Worm (Caenorhabditis elegans) whole organism, young adult: Measurements from ENCODE around the gene ZC513.2.

Experiments used
- F23B12.7 ChIP-seq: sonication (generic microtip); optimal IDR thresholded peaks from 2 replicates; lab custom pipeline; 2017; ENCODE audit warnings: missing genetic modification characterization, mild to moderate bottlenecking, missing compliant biosample characterization, antibody characterized with exemption, moderate library complexity; ENCODE audit not compliant: insufficient read depth
- F55B11.4 ChIP-seq: sonication (generic microtip); optimal IDR thresholded peaks from 2 replicates; lab custom pipeline; 2016; ENCODE audit warnings: missing compliant biosample characterization, missing genetic modification characterization, borderline replicate concordance; ENCODE audit not compliant: insufficient read depth
- F57A8.1 ChIP-seq: fragments of 200-800 bp; sonication (Bioruptor generic); optimal IDR thresholded peaks from 2 replicates; lab custom pipeline; 2018; ENCODE audit warnings: mild to moderate bottlenecking, missing genetic modification characterization, moderate library complexity, missing compliant biosample characterization
- F57C9.4 ChIP-seq: sonication (generic microtip); optimal IDR thresholded peaks from 2 replicates; lab custom pipeline; 2017; ENCODE audit warnings: mild to moderate bottlenecking, missing genetic modification characterization, missing compliant biosample characterization
- K11D2.4 ChIP-seq: fragments of 200-800 bp; sonication (Bioruptor generic); IDR thresholded peaks from 2 replicates; pipeline ENCODE4 v1.3.6; 2022; ENCODE audit warnings: missing genetic modification reagents, missing genetic modification characterization, missing compliant biosample characterization
- Y53F4B.3 ChIP-seq: fragments of 200-800 bp; sonication (Bioruptor generic); IDR thresholded peaks from 2 replicates; pipeline ENCODE4 v1.3.6; 2022; ENCODE audit warnings: missing genetic modification reagents, missing genetic modification characterization, missing compliant biosample characterization
- Y53G8AR.9 ChIP-seq: fragments of 200-800 bp; sonication (Bioruptor generic); conservative IDR thresholded peaks from 2 replicates; pipeline ENCODE4 v1.3.6; 2022; ENCODE audit warnings: missing genetic modification reagents, missing genetic modification characterization, missing compliant biosample characterization
- ZK185.1 ChIP-seq: sonication (generic microtip); optimal IDR thresholded peaks from 2 replicates; lab custom pipeline; 2016; ENCODE audit warnings: mild to moderate bottlenecking, missing genetic modification characterization, missing compliant biosample characterization; ENCODE audit not compliant: poor library complexity, severe bottlenecking
- akir-1 ChIP-seq: fragments of 200-800 bp; sonication (Bioruptor generic); optimal IDR thresholded peaks from 2 replicates; lab custom pipeline; 2018; ENCODE audit warnings: mild to moderate bottlenecking, missing genetic modification characterization, moderate library complexity, missing compliant biosample characterization
- aptf-2 ChIP-seq: fragments of 200-800 bp; sonication (Bioruptor generic); conservative IDR thresholded peaks from 2 replicates; pipeline ENCODE4 v1.3.6; 2022; ENCODE audit warnings: missing genetic modification reagents, missing genetic modification characterization, missing compliant biosample characterization
- bed-1 ChIP-seq: fragments of 200-800 bp; sonication (Bioruptor generic); IDR thresholded peaks from 2 replicates; pipeline ENCODE4 v1.3.6; 2022; ENCODE audit warnings: missing genetic modification reagents, missing genetic modification characterization, missing compliant biosample characterization
- bed-2 ChIP-seq: fragments of 200-800 bp; sonication (Bioruptor generic); IDR thresholded peaks from 2 replicates; pipeline ENCODE4 v1.3.6; 2022; ENCODE audit warnings: missing genetic modification reagents, missing genetic modification characterization, missing compliant biosample characterization
- ccch-3 ChIP-seq: fragments of 200-800 bp; sonication (Bioruptor generic); optimal IDR thresholded peaks from 2 replicates; lab custom pipeline; 2018; ENCODE audit warnings: mild to moderate bottlenecking, missing genetic modification characterization, missing compliant biosample characterization
- cebp-2 ChIP-seq: fragments of 200-800 bp; sonication (Bioruptor generic); IDR thresholded peaks from 2 replicates; pipeline ENCODE4 v1.3.6; 2022; ENCODE audit warnings: missing genetic modification characterization, missing compliant biosample characterization
- ceh-91 ChIP-seq: fragments of 200-800 bp; sonication (Bioruptor generic); IDR thresholded peaks from 2 replicates; pipeline ENCODE4 v1.3.6; 2022; ENCODE audit warnings: missing genetic modification reagents, missing genetic modification characterization, missing compliant biosample characterization
- die-1 ChIP-seq: sonication (generic microtip); optimal IDR thresholded peaks from 2 replicates; lab custom pipeline; 2016; ENCODE audit warnings: missing genotype, mild to moderate bottlenecking, missing genetic modification characterization, missing compliant biosample characterization
- dpl-1 ChIP-seq: fragments of 150-350 bp; optimal IDR thresholded peaks from 2 replicates; lab custom pipeline; 2014; ENCODE audit warnings: missing biosample characterization, missing genetic modification reagents, missing genetic modification characterization
- egrh-3 ChIP-seq: fragments of 200-800 bp; sonication (Bioruptor generic); IDR thresholded peaks from 2 replicates; pipeline ENCODE4 v1.3.6; 2022; ENCODE audit warnings: missing genetic modification reagents, missing genetic modification characterization, missing compliant biosample characterization
- ets-4 ChIP-seq: fragments of 200-800 bp; sonication (Bioruptor generic); optimal IDR thresholded peaks from 2 replicates; lab custom pipeline; 2018; ENCODE audit warnings: mild to moderate bottlenecking, missing genetic modification characterization, missing compliant biosample characterization
- hlh-12 ChIP-seq: sonication (generic microtip); optimal IDR thresholded peaks from 2 replicates; lab custom pipeline; 2016; ENCODE audit warnings: missing genetic modification characterization, missing compliant biosample characterization
- hmg-1.2 ChIP-seq: fragments of 200-800 bp; sonication (Bioruptor generic); IDR thresholded peaks from 2 replicates; pipeline ENCODE4 v1.3.6; 2022; ENCODE audit warnings: missing genetic modification reagents, missing genetic modification characterization, missing compliant biosample characterization
- hmg-20 ChIP-seq: fragments of 200-800 bp; sonication (Bioruptor generic); IDR thresholded peaks from 2 replicates; pipeline ENCODE4 v1.3.6; 2022; ENCODE audit warnings: missing genetic modification reagents, missing genetic modification characterization, missing compliant biosample characterization
- hsf-1 ChIP-seq: fragments of 200-800 bp; sonication (Bioruptor generic); IDR thresholded peaks from 2 replicates; pipeline ENCODE4 v1.3.6; 2022; ENCODE audit warnings: missing genetic modification reagents, missing genetic modification characterization, missing compliant biosample characterization
- let-526 ChIP-seq: fragments of 200-800 bp; sonication (Bioruptor generic); IDR thresholded peaks from 2 replicates; pipeline ENCODE4 v1.3.6; 2022; ENCODE audit warnings: missing genetic modification reagents, missing genetic modification characterization, missing compliant biosample characterization
- lin-54 ChIP-seq: fragments of 200-800 bp; sonication (Bioruptor generic); optimal IDR thresholded peaks from 2 replicates; lab custom pipeline; 2018; ENCODE audit warnings: mild to moderate bottlenecking, missing genetic modification characterization, missing compliant biosample characterization
- madf-6 ChIP-seq: fragments of 200-800 bp; sonication (Bioruptor generic); IDR thresholded peaks from 2 replicates; pipeline ENCODE4 v1.3.6; 2022; ENCODE audit warnings: missing genetic modification reagents, missing genetic modification characterization, missing compliant biosample characterization
- mcd-1 ChIP-seq: fragments of 200-800 bp; sonication (Bioruptor generic); IDR thresholded peaks from 2 replicates; pipeline ENCODE4 v1.3.6; 2022; ENCODE audit warnings: missing genetic modification reagents, missing genetic modification characterization, missing compliant biosample characterization
- nfya-1 ChIP-seq: sonication (generic microtip); optimal IDR thresholded peaks from 2 replicates; lab custom pipeline; 2017; ENCODE audit warnings: antibody characterized with exemption, missing compliant biosample characterization, missing genetic modification characterization, borderline replicate concordance; ENCODE audit not compliant: insufficient read depth
- pbrm-1 ChIP-seq: fragments of 200-800 bp; sonication (Bioruptor generic); IDR thresholded peaks from 2 replicates; pipeline ENCODE4 v1.3.6; 2022; ENCODE audit warnings: missing genetic modification reagents, missing genetic modification characterization, missing compliant biosample characterization
- repo-1 ChIP-seq: sonication (generic microtip); optimal IDR thresholded peaks from 2 replicates; lab custom pipeline; 2017; ENCODE audit warnings: mild to moderate bottlenecking, missing genetic modification characterization, missing compliant biosample characterization
- sdz-38 ChIP-seq: sonication (generic microtip); optimal IDR thresholded peaks from 2 replicates; lab custom pipeline; 2016; ENCODE audit warnings: missing genotype, missing genetic modification characterization, missing compliant biosample characterization
- sea-2 ChIP-seq: fragments of 200-800 bp; sonication (Bioruptor generic); IDR thresholded peaks from 2 replicates; pipeline ENCODE4 v1.3.6; 2022; ENCODE audit warnings: missing genetic modification characterization, missing compliant biosample characterization
- snpc-1.1 ChIP-seq: sonication (generic microtip); optimal IDR thresholded peaks from 2 replicates; lab custom pipeline; 2017; ENCODE audit warnings: missing genetic modification characterization, mild to moderate bottlenecking, missing compliant biosample characterization, antibody characterized with exemption, moderate library complexity, missing genotype, missing genetic modification reagents; ENCODE audit not compliant: insufficient read depth
- snpc-3.4 ChIP-seq: sonication (generic microtip); optimal IDR thresholded peaks from 2 replicates; lab custom pipeline; 2017; ENCODE audit warnings: missing genetic modification characterization, mild to moderate bottlenecking, missing compliant biosample characterization, antibody characterized with exemption, moderate library complexity, missing genotype, missing genetic modification reagents
- somi-1 ChIP-seq: fragments of 200-800 bp; sonication (Bioruptor generic); optimal IDR thresholded peaks from 2 replicates; lab custom pipeline; 2018; ENCODE audit warnings: mild to moderate bottlenecking, missing genetic modification characterization, missing compliant biosample characterization
- sptf-2 ChIP-seq: fragments of 200-800 bp; sonication (Bioruptor generic); optimal IDR thresholded peaks from 2 replicates; lab custom pipeline; 2018; ENCODE audit warnings: mild to moderate bottlenecking, missing genetic modification characterization, missing compliant biosample characterization
- ztf-18 ChIP-seq: sonication (generic microtip); optimal IDR thresholded peaks from 2 replicates; lab custom pipeline; 2016; ENCODE audit warnings: missing genotype, mild to moderate bottlenecking, missing genetic modification characterization, missing compliant biosample characterization
- ztf-3 ChIP-seq: fragments of 200-800 bp; sonication (Bioruptor generic); optimal IDR thresholded peaks from 2 replicates; lab custom pipeline; 2018; ENCODE audit warnings: mild to moderate bottlenecking, missing genetic modification characterization, missing compliant biosample characterization

The ZC513.2 gene

DNA sequence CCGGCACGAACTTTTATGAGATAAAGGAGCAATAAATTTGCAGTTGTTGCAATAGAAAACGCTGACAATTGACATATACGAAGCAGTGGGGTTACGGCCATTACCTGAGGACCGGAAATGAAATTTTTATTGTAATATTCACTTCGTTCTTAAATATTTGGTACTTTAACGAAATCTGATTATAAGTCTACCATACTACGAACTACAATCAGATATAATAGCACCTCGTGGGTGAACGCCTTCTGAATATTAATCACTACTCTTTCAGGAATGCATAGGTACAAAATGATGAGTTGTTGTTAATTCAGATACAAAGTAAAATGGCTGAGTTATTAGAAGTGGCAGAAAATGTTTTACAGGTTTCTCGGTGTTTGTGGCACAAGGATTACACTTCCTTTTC lies 38.2 kb downstream of the ZC513.2 start, which contains the start of gene str-129:
str-129 (minus strand) TSS at position 101 of the 400 bp plus-strand sequence.
- no peak for TF ChIP-seq hsf-1
- no peak for TF ChIP-seq F55B11.4 (tag; lab: Kevin White, UChicago)
- TF ChIP-seq ccch-3 (GFP tag; lab: Kevin White, UChicago) = no peak
- TF ChIP-seq Y53G8AR.9 (GFP tag; lab: Robert Waterston, UW) = no peak
- TF ChIP-seq let-526 (GFP tag; lab: Robert Waterston, UW) = no peak
- no peak for TF ChIP-seq egrh-3 (GFP tag; lab: Robert Waterston, UW)
- TF ChIP-seq hlh-12 = no peak
- TF ChIP-seq mcd-1 (GFP tag; lab: Robert Waterston, UW) = no peak
- TF ChIP-seq sea-2 (GFP tag; lab: Robert Waterston, UW) = no peak
- TF ChIP-seq bed-1 = no peak
- TF ChIP-seq hmg-1.2 (GFP tag; lab: Robert Waterston, UW) = no peak
- TF ChIP-seq ZK185.1 = no peak
- no peak for TF ChIP-seq pbrm-1 (GFP tag; lab: Robert Waterston, UW)
- TF ChIP-seq ceh-91 (GFP tag; lab: Robert Waterston, UW) = no peak
- no peak for TF ChIP-seq aptf-2
- TF ChIP-seq snpc-1.1 = no peak
- TF ChIP-seq ztf-3 (GFP tag; lab: Kevin White, UChicago) = no peak
- no peak for TF ChIP-seq hmg-20 (GFP tag; lab: Robert Waterston, UW)
- no peak for TF ChIP-seq sdz-38 (tag; lab: Kevin White, UChicago)

DNA sequence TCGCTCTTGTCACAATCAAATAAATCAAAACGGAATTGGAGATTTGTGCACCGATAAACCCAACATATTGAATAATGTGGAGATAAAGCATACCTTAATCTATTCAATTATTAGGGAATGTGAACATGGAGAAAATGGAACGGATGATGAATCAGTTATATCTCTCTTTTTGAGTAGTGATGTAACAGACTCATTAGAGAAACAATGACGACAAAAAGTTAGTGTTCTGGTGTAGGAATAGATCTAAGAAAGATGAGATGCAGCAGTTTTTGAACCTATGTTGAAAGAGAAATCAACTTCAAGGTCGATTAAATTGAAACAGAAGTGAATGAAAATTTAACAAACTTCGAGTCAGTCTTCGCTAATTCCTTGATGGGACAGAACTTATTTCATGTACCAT lies 41.1 kb downstream of the ZC513.2 start, which contains the start of gene str-146:
str-146 (minus strand) TSS at position 101 of the 400 bp plus-strand sequence.
- TF ChIP-seq sptf-2 (GFP tag; lab: Kevin White, UChicago) = no peak
- no peak for TF ChIP-seq somi-1 (GFP tag; lab: Kevin White, UChicago)
- TF ChIP-seq F57A8.1 (GFP tag; lab: Kevin White, UChicago) = no peak
- no peak for TF ChIP-seq F23B12.7 (tag; lab: Kevin White, UChicago)
- TF ChIP-seq K11D2.4 (GFP tag; lab: Robert Waterston, UW) = no peak
- no peak for TF ChIP-seq repo-1
- no peak for TF ChIP-seq nfya-1 (tag; lab: Kevin White, UChicago)
- no peak for TF ChIP-seq sea-2 (GFP tag; lab: Robert Waterston, UW)
- no peak for TF ChIP-seq hsf-1
- TF ChIP-seq hmg-1.2 (GFP tag; lab: Robert Waterston, UW) = no peak
- no peak for TF ChIP-seq die-1 (tag; lab: Kevin White, UChicago)
- TF ChIP-seq ets-4 = no peak
- TF ChIP-seq dpl-1 (GFP tag; lab: Kevin White, UChicago) = no peak
- no peak for TF ChIP-seq lin-54 (GFP tag; lab: Kevin White, UChicago)

DNA sequence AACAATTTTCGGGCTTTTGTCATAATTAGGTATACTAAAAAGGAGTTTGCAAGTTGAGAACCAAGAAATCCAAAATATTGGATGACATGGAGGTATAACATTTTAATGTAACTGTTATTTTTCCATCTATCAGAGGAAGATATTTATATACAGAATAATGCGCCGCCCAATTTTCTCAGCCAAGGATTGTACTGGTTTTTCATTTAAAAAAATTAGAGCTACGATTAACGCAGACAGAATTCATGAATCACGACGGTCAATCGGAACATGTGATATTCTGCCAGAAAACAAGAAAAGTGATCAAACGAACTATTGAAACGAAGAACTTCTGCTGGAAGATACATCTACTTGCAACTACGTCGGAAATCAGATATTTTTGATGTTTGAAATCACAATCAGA lies 44.0 kb downstream of the ZC513.2 start, which contains the start of gene str-145:
str-145 (minus strand) TSS at position 101 of the 400 bp plus-strand sequence.
- TF ChIP-seq bed-2 (GFP tag; lab: Robert Waterston, UW) = no peak
- TF ChIP-seq Y53F4B.3 (GFP tag; lab: Robert Waterston, UW) = no peak
- no peak for TF ChIP-seq madf-6 (GFP tag; lab: Robert Waterston, UW)
- no peak for TF ChIP-seq F57C9.4 (tag; lab: Kevin White, UChicago)
- TF ChIP-seq akir-1 (GFP tag; lab: Kevin White, UChicago) = no peak
- TF ChIP-seq ztf-18 = no peak
- no peak for TF ChIP-seq cebp-2
- TF ChIP-seq snpc-3.4 = no peak
